Fruit fly (Drosophila melanogaster) whole organism, embryonic: Measurements from ENCODE around the gene CG16959.
A peak's percentile ranks its signal among the peaks of the same experiment; 100 is the strongest.

Experiments used
- C15 ChIP-seq: fragments of 200-800 bp; sonication (Bioruptor generic); IDR thresholded peaks from 3 replicates; pipeline ENCODE4 v1.3.6; 2022; ENCODE audit warnings: missing biosample characterization, missing genetic modification characterization
- CG10267 ChIP-seq: fragments of 200-800 bp; sonication (Bioruptor generic); optimal IDR thresholded peaks from 2 replicates; lab custom pipeline; 2018; ENCODE audit warnings: missing biosample characterization, mild to moderate bottlenecking, missing genetic modification characterization, moderate library complexity
- CG12769 ChIP-seq: fragments of 200-800 bp; sonication (Bioruptor generic); optimal IDR thresholded peaks from 2 replicates; lab custom pipeline; 2019; ENCODE audit warnings: missing biosample characterization, mild to moderate bottlenecking, missing genetic modification characterization, moderate library complexity
- CG15269 ChIP-seq: fragments of 200-800 bp; sonication (Bioruptor generic); optimal IDR thresholded peaks from 2 replicates; lab custom pipeline; 2018; ENCODE audit warnings: missing biosample characterization, mild to moderate bottlenecking, missing genetic modification characterization, moderate library complexity
- CG16815 ChIP-seq: fragments of 200-800 bp; sonication (Bioruptor generic); optimal IDR thresholded peaks from 3 replicates; lab custom pipeline; 2017; ENCODE audit warnings: missing biosample characterization, mild to moderate bottlenecking, missing genetic modification characterization
- CG1832 ChIP-seq: fragments of 200-800 bp; sonication (Bioruptor generic); optimal IDR thresholded peaks from 2 replicates; lab custom pipeline; 2017; ENCODE audit warnings: missing biosample characterization, mild to moderate bottlenecking, missing genetic modification characterization, inconsistent platforms
- CG2129 ChIP-seq: fragments of 200-800 bp; sonication (Bioruptor generic); IDR thresholded peaks from 2 replicates; pipeline ENCODE4 v1.3.6; 2022; ENCODE audit warnings: missing biosample characterization, missing genetic modification characterization; ENCODE audit not compliant: partially characterized antibody
- CG2712 ChIP-seq: fragments of 200-800 bp; optimal IDR thresholded peaks from 3 replicates; lab custom pipeline; 2019; ENCODE audit warnings: missing biosample characterization, mild to moderate bottlenecking, missing genetic modification characterization, moderate library complexity
- CG32767 ChIP-seq: fragments of 200-800 bp; sonication (Bioruptor generic); IDR thresholded peaks from 2 replicates; pipeline ENCODE4 v1.3.6; 2022; ENCODE audit warnings: missing biosample characterization, missing genetic modification characterization
- CG32772 ChIP-seq: fragments of 200-800 bp; sonication (Bioruptor generic); IDR thresholded peaks from 2 replicates; pipeline ENCODE4 v1.3.6; 2022; ENCODE audit warnings: missing biosample characterization, missing genetic modification characterization
- CG6175 ChIP-seq: fragments of 200-800 bp; sonication (Bioruptor generic); IDR thresholded peaks from 3 replicates; pipeline ENCODE4 v1.3.6; 2022; ENCODE audit warnings: missing biosample characterization, missing genetic modification characterization
- CG6254 ChIP-seq: fragments of 200-800 bp; sonication (Bioruptor generic); optimal IDR thresholded peaks from 3 replicates; lab custom pipeline; 2017; ENCODE audit warnings: mild to moderate bottlenecking, missing biosample characterization, missing genetic modification reagents, missing genetic modification characterization
- CG7839 ChIP-seq: fragments of 200-800 bp; sonication (Bioruptor generic); optimal IDR thresholded peaks from 3 replicates; lab custom pipeline; 2018; ENCODE audit warnings: missing biosample characterization, mild to moderate bottlenecking, missing genetic modification characterization, moderate library complexity
- CG9932 ChIP-seq: fragments of 200-800 bp; sonication (Bioruptor generic); IDR thresholded peaks from 2 replicates; pipeline ENCODE4 v1.3.6; 2022; ENCODE audit warnings: missing biosample characterization, missing genetic modification characterization
- CrebB ChIP-seq: fragments of 200-800 bp; sonication (Bioruptor generic); optimal IDR thresholded peaks from 3 replicates; lab custom pipeline; 2018; ENCODE audit warnings: missing biosample characterization, mild to moderate bottlenecking, missing genetic modification characterization
- D ChIP-seq, 2 experiments: fragments of 200-800 bp in 1 of 2; fragments of >200 bp in 1 of 2; sonication (Bioruptor generic) in 1 of 2; optimal IDR thresholded peaks; 2 replicates in 1 of 2; 3 replicates in 1 of 2; lab custom pipeline; 2017; ENCODE audit warnings: mild to moderate bottlenecking in 1 of 2, missing biosample characterization in 1 of 2, missing genetic modification characterization in 1 of 2, missing genetic modification reagents in 1 of 2
- Dp ChIP-seq: fragments of 200-800 bp; sonication (Bioruptor generic); optimal IDR thresholded peaks from 2 replicates; lab custom pipeline; 2018; ENCODE audit warnings: missing biosample characterization, mild to moderate bottlenecking, missing genetic modification characterization, moderate library complexity
- Drgx ChIP-seq: fragments of 200-800 bp; sonication (Bioruptor generic); IDR thresholded peaks from 2 replicates; pipeline ENCODE4 v1.3.6; 2022; ENCODE audit warnings: missing biosample characterization, missing genetic modification characterization
- Eip74EF ChIP-seq, 2 experiments: fragments of 200-800 bp in 1 of 2; fragments of >200 bp in 1 of 2; sonication (Bioruptor generic) in 1 of 2; optimal IDR thresholded peaks; 2 replicates each; lab custom pipeline; 2017 to 2019; ENCODE audit warnings: missing biosample characterization in 2 of 2, missing genetic modification characterization in 2 of 2, mild to moderate bottlenecking in 1 of 2, moderate library complexity in 1 of 2
- Ets97D ChIP-seq: fragments of 200-800 bp; sonication (Bioruptor generic); optimal IDR thresholded peaks from 3 replicates; lab custom pipeline; 2016; ENCODE audit warnings: missing biosample characterization, missing genetic modification characterization
- HHEX ChIP-seq: fragments of 200-800 bp; sonication (Bioruptor generic); optimal IDR thresholded peaks from 3 replicates; lab custom pipeline; 2017; ENCODE audit warnings: missing biosample characterization, mild to moderate bottlenecking, missing genetic modification characterization, missing genetic modification reagents
- MESR4 ChIP-seq: fragments of 200-800 bp; sonication (Bioruptor generic); optimal IDR thresholded peaks from 2 replicates; lab custom pipeline; 2018; ENCODE audit warnings: missing biosample characterization, mild to moderate bottlenecking, missing genetic modification characterization, moderate library complexity
- PHDP ChIP-seq: fragments of 200-800 bp; sonication (Bioruptor generic); optimal IDR thresholded peaks from 3 replicates; lab custom pipeline; 2018; ENCODE audit warnings: missing biosample characterization, mild to moderate bottlenecking, missing genetic modification characterization, moderate library complexity
- Sin3A ChIP-seq: fragments of >200 bp; optimal IDR thresholded peaks from 2 replicates; lab custom pipeline; 2018
- Sry-δ ChIP-seq: fragments of 200-800 bp; sonication (Bioruptor generic); optimal IDR thresholded peaks from 2 replicates; lab custom pipeline; 2016; ENCODE audit warnings: missing biosample characterization, missing genetic modification characterization
- Taf1 ChIP-seq: fragments of 200-800 bp; sonication (Bioruptor generic); IDR thresholded peaks from 2 replicates; pipeline ENCODE4 v1.3.6; 2022; ENCODE audit warnings: missing biosample characterization, missing genetic modification characterization
- ap ChIP-seq: fragments of 200-800 bp; sonication (Bioruptor generic); IDR thresholded peaks from 2 replicates; pipeline ENCODE4 v1.3.6; 2022; ENCODE audit warnings: missing biosample characterization, missing genetic modification characterization
- ara ChIP-seq: fragments of 200-800 bp; sonication (Bioruptor generic); IDR thresholded peaks from 2 replicates; pipeline ENCODE4 v1.3.6; 2022; ENCODE audit warnings: missing biosample characterization, missing genetic modification characterization
- ash1 ChIP-seq: fragments of 200-800 bp; sonication (Bioruptor generic); optimal IDR thresholded peaks from 2 replicates; lab custom pipeline; 2018; ENCODE audit warnings: missing biosample characterization, mild to moderate bottlenecking, missing genetic modification characterization
- bigmax ChIP-seq: fragments of 200-800 bp; sonication (Bioruptor generic); optimal IDR thresholded peaks from 2 replicates; lab custom pipeline; 2018; ENCODE audit warnings: missing biosample characterization, mild to moderate bottlenecking, missing genetic modification characterization
- br ChIP-seq: fragments of >200 bp; optimal IDR thresholded peaks from 2 replicates; lab custom pipeline; 2017
- cad ChIP-seq: fragments of >200 bp; optimal IDR thresholded peaks from 2 replicates; lab custom pipeline; 2017; ENCODE audit warnings: missing biosample characterization, missing genetic modification characterization
- cato ChIP-seq: fragments of 200-800 bp; sonication (Bioruptor generic); optimal IDR thresholded peaks from 2 replicates; lab custom pipeline; 2016; ENCODE audit warnings: missing biosample characterization, missing genetic modification characterization, borderline replicate concordance
- chm ChIP-seq: fragments of 200-800 bp; sonication (Bioruptor generic); IDR thresholded peaks from 2 replicates; pipeline ENCODE4 v1.3.6; 2022; ENCODE audit warnings: missing biosample characterization, missing genetic modification characterization
- ci ChIP-seq: fragments of 200-800 bp; sonication (Bioruptor generic); IDR thresholded peaks from 3 replicates; pipeline ENCODE4 v1.3.6; 2022; ENCODE audit warnings: missing biosample characterization, missing genetic modification characterization
- crol ChIP-seq: fragments of 200-800 bp; sonication (Bioruptor generic); IDR thresholded peaks from 2 replicates; pipeline ENCODE4 v1.3.6; 2022; ENCODE audit warnings: missing biosample characterization, missing genetic modification characterization
- emc ChIP-seq: fragments of 200-800 bp; sonication (Bioruptor generic); optimal IDR thresholded peaks from 2 replicates; lab custom pipeline; 2016; ENCODE audit warnings: missing biosample characterization, missing genetic modification characterization
- eve ChIP-seq, 2 experiments: fragments of >200 bp; optimal IDR thresholded peaks; 2 replicates each; lab custom pipeline; 2017; ENCODE audit warnings: missing biosample characterization in 2 of 2, missing genetic modification characterization in 2 of 2
- ham ChIP-seq: fragments of 200-800 bp; sonication (Bioruptor generic); IDR thresholded peaks from 2 replicates; pipeline ENCODE4 v1.3.6; 2022; ENCODE audit warnings: missing biosample characterization, missing genetic modification characterization
- ken ChIP-seq: fragments of 200-800 bp; sonication (Bioruptor generic); IDR thresholded peaks from 3 replicates; pipeline ENCODE4 v1.3.6; 2022; ENCODE audit warnings: missing biosample characterization, missing genetic modification characterization
- lilli ChIP-seq: fragments of 200-800 bp; sonication (Bioruptor generic); optimal IDR thresholded peaks from 3 replicates; lab custom pipeline; 2016; ENCODE audit warnings: missing biosample characterization, missing genetic modification characterization
- nerfin-2 ChIP-seq: fragments of 200-800 bp; sonication (Bioruptor generic); IDR thresholded peaks from 2 replicates; pipeline ENCODE4 v1.3.6; 2022; ENCODE audit warnings: missing biosample characterization, missing genetic modification characterization; ENCODE audit not compliant: partially characterized antibody
- onecut ChIP-seq: fragments of 200-800 bp; sonication (Bioruptor generic); IDR thresholded peaks from 2 replicates; pipeline ENCODE4 v1.3.6; 2022; ENCODE audit warnings: missing biosample characterization, missing genetic modification characterization
- org-1 ChIP-seq: fragments of 200-800 bp; sonication (Bioruptor generic); optimal IDR thresholded peaks from 2 replicates; lab custom pipeline; 2017; ENCODE audit warnings: missing biosample characterization, missing genetic modification characterization
- phol ChIP-seq: fragments of 200-800 bp; sonication (Bioruptor generic); optimal IDR thresholded peaks from 3 replicates; lab custom pipeline; 2018; ENCODE audit warnings: missing biosample characterization, mild to moderate bottlenecking, missing genetic modification characterization, moderate library complexity
- pros ChIP-seq: fragments of 200-800 bp; sonication (Bioruptor generic); optimal IDR thresholded peaks from 3 replicates; lab custom pipeline; 2019; ENCODE audit warnings: missing biosample characterization, mild to moderate bottlenecking, missing genetic modification characterization, moderate library complexity
- psq ChIP-seq: fragments of 200-800 bp; sonication (Bioruptor generic); optimal IDR thresholded peaks from 2 replicates; lab custom pipeline; 2017; ENCODE audit warnings: missing biosample characterization, missing genetic modification characterization
- sd ChIP-seq: fragments of 200-800 bp; sonication (Bioruptor generic); optimal IDR thresholded peaks from 3 replicates; lab custom pipeline; 2018; ENCODE audit warnings: missing biosample characterization, mild to moderate bottlenecking, missing genetic modification characterization, moderate library complexity
- tin ChIP-seq: fragments of 200-800 bp; sonication (Bioruptor generic); optimal IDR thresholded peaks from 3 replicates; lab custom pipeline; 2016; ENCODE audit warnings: missing biosample characterization, missing genetic modification characterization
- tup ChIP-seq: fragments of 200-800 bp; sonication (Bioruptor generic); optimal IDR thresholded peaks from 2 replicates; lab custom pipeline; 2016; ENCODE audit warnings: missing biosample characterization, mild to moderate bottlenecking, missing genetic modification characterization, moderate library complexity
- vfl ChIP-seq: fragments of 200-800 bp; sonication (Bioruptor generic); optimal IDR thresholded peaks from 2 replicates; lab custom pipeline; 2016; ENCODE audit warnings: missing biosample characterization, missing genetic modification characterization

CG16959 gene

DNA sequence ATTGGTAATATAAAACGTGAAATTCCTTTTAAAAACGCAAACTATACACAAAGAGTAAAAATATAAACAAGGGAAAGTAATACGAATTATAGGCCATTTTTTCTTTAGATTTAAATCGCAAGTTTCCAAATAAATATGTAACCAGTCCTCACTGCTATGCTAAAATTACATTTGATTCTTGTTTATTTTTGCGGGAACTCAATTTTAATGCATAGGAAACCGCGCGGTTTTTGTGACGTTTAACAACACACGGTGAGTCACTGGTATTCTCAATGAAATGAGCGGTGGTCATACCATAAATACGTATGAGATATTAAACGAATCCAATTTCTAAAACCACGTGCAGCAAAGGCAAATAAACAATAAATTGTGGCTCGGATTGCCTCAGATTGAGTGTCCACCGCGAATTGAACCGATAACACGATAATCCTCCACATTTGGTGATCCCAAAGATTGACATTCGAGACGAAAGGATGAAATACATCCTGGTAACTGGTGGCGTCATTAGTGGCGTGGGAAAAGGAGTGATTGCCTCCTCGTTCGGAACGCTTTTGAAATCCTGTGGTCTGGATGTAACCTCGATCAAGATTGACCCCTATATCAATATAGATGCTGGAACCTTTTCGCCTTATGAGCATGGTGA, 27.1 kb downstream of the CG16959 start, which contains the start of gene Ctps (continued):
- TF ChIP-seq emc (GFP tag; lab: Kevin White, UChicago) (no peak), PHDP (tag; lab: Kevin White, UChicago) (no peak), bigmax (peak; percentile 6), HHEX (peak; percentile 4), Sry-δ (GFP tag; lab: Kevin White, UChicago) (peak; percentile 15), sd (tag; lab: Kevin White, UChicago) (no peak), C15 (GFP tag; lab: Robert Waterston, UW) (no peak), Ets97D (peak; percentile 62), ash1 (GFP tag; lab: Kevin White, UChicago) (no peak), Dp (GFP tag; lab: Kevin White, UChicago) (peak; percentile 86), MESR4 (peak; percentile 65), CG9932 (peak; percentile 17; the same call in 1 of the 2 replicates), CG2129 (GFP tag; lab: Robert Waterston, UW) (no peak), CG6254 (GFP tag; lab: Kevin White, UChicago) (no peak), tin (GFP tag; lab: Kevin White, UChicago) (peak; percentile 7), ap (GFP tag; lab: Robert Waterston, UW) (no peak), D (optimal IDR thresholded peaks at IDR 0.05; lab: Kevin White, UChicago) (no peak), D (GFP tag; optimal IDR thresholded peaks at IDR 0.05; lab: Kevin White, UChicago) (no peak), onecut (GFP tag; lab: Robert Waterston, UW) (no peak), cato (GFP tag; lab: Kevin White, UChicago) (no peak), crol (no peak), CG32772 (GFP tag; lab: Robert Waterston, UW) (no peak), Taf1 (GFP tag; lab: Robert Waterston, UW) (no peak), CG12769 (peak; percentile 2), psq (GFP tag; lab: Kevin White, UChicago) (no peak), Drgx (GFP tag; lab: Robert Waterston, UW) (no peak), br (lab: Kevin White, UChicago) (no peak), phol (peak; percentile 2), CG15269 (tag; lab: Kevin White, UChicago) (no peak), CG32767 (GFP tag; lab: Robert Waterston, UW) (no peak), Sin3A (lab: Kevin White, UChicago) (no peak), CG16815 (GFP tag; lab: Kevin White, UChicago) (no peak), ken (no peak), eve (GFP tag; optimal IDR thresholded peaks at IDR 0.05; lab: Kevin White, UChicago) (no peak), CG1832 (GFP tag; lab: Kevin White, UChicago) (no peak), ara (GFP tag; lab: Robert Waterston, UW) (no peak), tup (no peak), nerfin-2 (GFP tag; lab: Robert Waterston, UW) (no peak), chm (GFP tag; lab: Robert Waterston, UW) (no peak), ci (no peak), ham (GFP tag; lab: Robert Waterston, UW) (no peak), CG2712 (tag; lab: Kevin White, UChicago) (no peak), lilli (GFP tag; lab: Kevin White, UChicago) (no peak), org-1 (GFP tag; lab: Kevin White, UChicago) (no peak), CrebB (tag; lab: Kevin White, UChicago) (no peak), CG10267 (peak; percentile 93), Eip74EF (GFP tag; optimal IDR thresholded peaks at IDR 0.05; lab: Kevin White, UChicago) (no peak), cad (GFP tag; lab: Kevin White, UChicago) (no peak), pros (GFP tag; lab: Kevin White, UChicago) (no peak), CG6175 (GFP tag; lab: Robert Waterston, UW) (no peak), CG7839 (tag; lab: Kevin White, UChicago) (no peak), vfl (GFP tag; lab: Kevin White, UChicago) (no peak)
